Fruit fly (Drosophila melanogaster) whole organism, prepupa: ENCODE data around the gene ens.

Experiments
- CG10631 ChIP-seq: fragments of 200-800 bp; sonication (Bioruptor generic); optimal IDR thresholded peaks from 2 replicates; lab custom pipeline; 2016; ENCODE audit warnings: missing biosample characterization, missing genetic modification characterization
- CG11294 ChIP-seq: fragments of 200-800 bp; sonication (Bioruptor generic); IDR thresholded peaks from 2 replicates; pipeline ENCODE4 v1.3.6; 2022; ENCODE audit warnings: missing biosample characterization, missing genetic modification characterization
- CG11762 ChIP-seq: fragments of 200-800 bp; sonication (Bioruptor generic); optimal IDR thresholded peaks from 3 replicates; lab custom pipeline; 2016; ENCODE audit warnings: missing biosample characterization, missing genetic modification characterization; ENCODE audit not compliant: insufficient read depth
- CG15336 ChIP-seq: fragments of 200-800 bp; sonication (Bioruptor generic); IDR thresholded peaks from 2 replicates; pipeline ENCODE4 v1.3.6; 2022; ENCODE audit warnings: missing biosample characterization, missing genetic modification characterization
- CG1621 ChIP-seq: fragments of 200-800 bp; sonication (Bioruptor generic); optimal IDR thresholded peaks from 3 replicates; lab custom pipeline; 2018; ENCODE audit warnings: missing biosample characterization, mild to moderate bottlenecking, missing genetic modification characterization
- CG16779 ChIP-seq: fragments of 200-800 bp; sonication (Bioruptor generic); optimal IDR thresholded peaks from 3 replicates; lab custom pipeline; 2017; ENCODE audit warnings: missing biosample characterization, mild to moderate bottlenecking, missing genetic modification characterization
- CG3032 ChIP-seq: fragments of 200-800 bp; optimal IDR thresholded peaks from 2 replicates; lab custom pipeline; 2019; ENCODE audit warnings: missing biosample characterization, mild to moderate bottlenecking, missing genetic modification characterization, moderate library complexity
- CG31627 ChIP-seq: fragments of 200-800 bp; sonication (Bioruptor generic); optimal IDR thresholded peaks from 3 replicates; lab custom pipeline; 2016; ENCODE audit warnings: missing biosample characterization, missing genetic modification characterization
- CG32006 ChIP-seq: fragments of 200-800 bp; sonication (Bioruptor generic); optimal IDR thresholded peaks from 3 replicates; lab custom pipeline; 2017; ENCODE audit warnings: missing biosample characterization, mild to moderate bottlenecking, missing genetic modification characterization
- CG34406 ChIP-seq: fragments of 200-800 bp; sonication (Bioruptor generic); optimal IDR thresholded peaks from 3 replicates; lab custom pipeline; 2016; ENCODE audit warnings: missing biosample characterization, missing genetic modification characterization
- CG3919 ChIP-seq: fragments of 200-800 bp; sonication (Bioruptor generic); optimal IDR thresholded peaks from 3 replicates; lab custom pipeline; 2016; ENCODE audit warnings: missing biosample characterization, missing genetic modification characterization
- CG4318 ChIP-seq: fragments of 200-800 bp; sonication (Bioruptor generic); optimal IDR thresholded peaks from 3 replicates; lab custom pipeline; 2017; ENCODE audit warnings: missing biosample characterization, mild to moderate bottlenecking, missing genetic modification characterization
- CG6792 ChIP-seq: fragments of 200-800 bp; sonication (Bioruptor generic); optimal IDR thresholded peaks from 3 replicates; lab custom pipeline; 2016; ENCODE audit warnings: missing biosample characterization, missing genetic modification characterization
- CG6808 ChIP-seq: fragments of 200-800 bp; sonication (Bioruptor generic); optimal IDR thresholded peaks from 3 replicates; lab custom pipeline; 2017; ENCODE audit warnings: missing biosample characterization, missing genetic modification characterization, mild to moderate bottlenecking, moderate library complexity, missing genetic modification reagents
- CG6854 ChIP-seq: fragments of 200-800 bp; sonication (Bioruptor generic); optimal IDR thresholded peaks from 2 replicates; lab custom pipeline; 2017; ENCODE audit warnings: missing biosample characterization, mild to moderate bottlenecking, missing genetic modification characterization
- CG8119 ChIP-seq: fragments of 200-800 bp; sonication (Bioruptor generic); IDR thresholded peaks from 3 replicates; pipeline ENCODE4 v1.3.6; 2022; ENCODE audit warnings: missing biosample characterization, missing genetic modification characterization
- CG8319 ChIP-seq: fragments of 200-800 bp; sonication (Bioruptor generic); optimal IDR thresholded peaks from 3 replicates; lab custom pipeline; 2016; ENCODE audit warnings: missing biosample characterization, missing genetic modification characterization
- CG8632 ChIP-seq: fragments of 200-800 bp; sonication (Bioruptor generic); optimal IDR thresholded peaks from 3 replicates; lab custom pipeline; 2016; ENCODE audit warnings: missing biosample characterization, missing genetic modification characterization
- CG9139 ChIP-seq: fragments of 200-800 bp; sonication (Bioruptor generic); optimal IDR thresholded peaks from 3 replicates; lab custom pipeline; 2017; ENCODE audit warnings: missing biosample characterization, mild to moderate bottlenecking, missing genetic modification characterization
- Eip75B ChIP-seq: fragments of 200-800 bp; sonication (Bioruptor generic); optimal IDR thresholded peaks from 3 replicates; lab custom pipeline; 2016; ENCODE audit warnings: missing biosample characterization, missing genetic modification characterization
- Ets96B ChIP-seq: fragments of 200-800 bp; optimal IDR thresholded peaks from 2 replicates; lab custom pipeline; 2019; ENCODE audit warnings: missing biosample characterization, mild to moderate bottlenecking, missing genetic modification characterization, moderate library complexity
- Gug ChIP-seq: fragments of 200-800 bp; sonication (Bioruptor generic); IDR thresholded peaks from 2 replicates; pipeline ENCODE4 v1.3.6; 2022; ENCODE audit warnings: missing biosample characterization, missing genetic modification characterization
- Hr38 ChIP-seq: sonication (Bioruptor generic); optimal IDR thresholded peaks from 2 replicates; lab custom pipeline; 2016; ENCODE audit warnings: missing biosample characterization, missing genetic modification characterization
- Hr39 ChIP-seq: fragments of 200-800 bp; sonication (Bioruptor generic); optimal IDR thresholded peaks from 2 replicates; lab custom pipeline; 2016; ENCODE audit warnings: missing biosample characterization, missing genetic modification characterization
- Hr4 ChIP-seq: fragments of 200-800 bp; sonication (Bioruptor generic); optimal IDR thresholded peaks from 3 replicates; lab custom pipeline; 2016; ENCODE audit warnings: missing biosample characterization, missing genetic modification characterization
- Lpt ChIP-seq: fragments of 200-800 bp; sonication (Bioruptor generic); optimal IDR thresholded peaks from 3 replicates; lab custom pipeline; 2016; ENCODE audit warnings: missing biosample characterization, missing genetic modification characterization
- Met ChIP-seq: fragments of 200-800 bp; sonication (Bioruptor generic); optimal IDR thresholded peaks from 3 replicates; lab custom pipeline; 2016; ENCODE audit warnings: missing biosample characterization, missing genetic modification characterization
- OdsH ChIP-seq: fragments of 200-800 bp; sonication (Bioruptor generic); optimal IDR thresholded peaks from 3 replicates; lab custom pipeline; 2016; ENCODE audit warnings: missing biosample characterization, missing genetic modification characterization
- Sox14 ChIP-seq: fragments of 200-800 bp; sonication (Bioruptor generic); optimal IDR thresholded peaks from 3 replicates; lab custom pipeline; 2016; ENCODE audit warnings: missing biosample characterization, missing genetic modification characterization
- acj6 ChIP-seq: fragments of 200-800 bp; sonication (Bioruptor generic); optimal IDR thresholded peaks from 3 replicates; lab custom pipeline; 2016; ENCODE audit warnings: missing biosample characterization, missing genetic modification characterization
- cyc ChIP-seq: fragments of 200-800 bp; sonication (Bioruptor generic); optimal IDR thresholded peaks from 3 replicates; lab custom pipeline; 2016; ENCODE audit warnings: missing biosample characterization, missing genetic modification characterization
- dac ChIP-seq: fragments of 200-800 bp; sonication (Bioruptor generic); optimal IDR thresholded peaks from 2 replicates; lab custom pipeline; 2017; ENCODE audit warnings: missing biosample characterization, mild to moderate bottlenecking, missing genetic modification characterization
- dsx ChIP-seq: fragments of 200-800 bp; optimal IDR thresholded peaks from 3 replicates; lab custom pipeline; 2019; ENCODE audit warnings: missing biosample characterization, mild to moderate bottlenecking, missing genetic modification characterization, moderate library complexity; ENCODE audit not compliant: poor library complexity, severe bottlenecking
- eg ChIP-seq: fragments of 200-800 bp; sonication (Bioruptor generic); IDR thresholded peaks from 3 replicates; pipeline ENCODE4 v1.3.6; 2022; ENCODE audit warnings: missing biosample characterization, missing genetic modification characterization
- esn ChIP-seq: fragments of 200-800 bp; sonication (Bioruptor generic); optimal IDR thresholded peaks from 2 replicates; lab custom pipeline; 2016; ENCODE audit warnings: missing biosample characterization, mild to moderate bottlenecking, missing genetic modification characterization, moderate library complexity
- fd59A ChIP-seq: fragments of 200-800 bp; sonication (Bioruptor generic); optimal IDR thresholded peaks from 2 replicates; lab custom pipeline; 2017; ENCODE audit warnings: missing biosample characterization, mild to moderate bottlenecking, missing genetic modification characterization, missing genetic modification reagents
- fd85E ChIP-seq: fragments of 200-800 bp; sonication (Bioruptor generic); optimal IDR thresholded peaks from 3 replicates; lab custom pipeline; 2016; ENCODE audit warnings: missing biosample characterization, missing genetic modification characterization
- lz ChIP-seq: fragments of 200-800 bp; sonication (Bioruptor generic); optimal IDR thresholded peaks from 3 replicates; lab custom pipeline; 2016; ENCODE audit warnings: missing biosample characterization, missing genetic modification characterization
- net ChIP-seq: fragments of 200-800 bp; sonication (Bioruptor generic); optimal IDR thresholded peaks from 3 replicates; lab custom pipeline; 2016; ENCODE audit warnings: missing biosample characterization, missing genetic modification characterization
- pdm3 ChIP-seq: fragments of 200-800 bp; sonication (Bioruptor generic); optimal IDR thresholded peaks from 3 replicates; lab custom pipeline; 2016; ENCODE audit warnings: missing biosample characterization, missing genetic modification characterization
- salr ChIP-seq, 2 experiments: fragments of 200-800 bp; sonication (Bioruptor generic); optimal IDR thresholded peaks; 3 replicates each; lab custom pipeline; 2016 to 2018; ENCODE audit warnings: missing biosample characterization in 2 of 2, missing genetic modification characterization in 2 of 2, mild to moderate bottlenecking in 1 of 2
- spab ChIP-seq: fragments of 200-800 bp; sonication (Bioruptor generic); optimal IDR thresholded peaks from 2 replicates; lab custom pipeline; 2017; ENCODE audit warnings: missing biosample characterization, mild to moderate bottlenecking, missing genetic modification characterization, missing genetic modification reagents
- ss ChIP-seq, 2 experiments: fragments of 200-800 bp; sonication (Bioruptor generic); optimal IDR thresholded peaks; 2 replicates in 1 of 2; 3 replicates in 1 of 2; lab custom pipeline; 2017 to 2018; ENCODE audit warnings: mild to moderate bottlenecking in 2 of 2, missing biosample characterization in 2 of 2, missing genetic modification characterization in 2 of 2, moderate library complexity in 1 of 2
- svp ChIP-seq: fragments of 200-800 bp; sonication (Bioruptor generic); peaks from one replicate; lab custom pipeline; 2016; ENCODE audit warnings: missing biosample characterization, missing genetic modification characterization
- vri ChIP-seq: fragments of 200-800 bp; sonication (Bioruptor generic); optimal IDR thresholded peaks from 3 replicates; lab custom pipeline; 2016; ENCODE audit warnings: missing biosample characterization, mild to moderate bottlenecking, missing genetic modification characterization

ens gene

dm6 chr3L:4133724-4134678 lies at the start of gene ens:
ens (minus strand) TSS chr3L:4134550.
- TF ChIP-seq CG34406 (GFP tag; lab: Kevin White, UChicago) (no peak), CG4318 (GFP tag; lab: Kevin White, UChicago) (no peak), esn (GFP tag; lab: Kevin White, UChicago) (peak; percentile 23), acj6 (no peak), spab (GFP tag; lab: Kevin White, UChicago) (no peak), CG15336 (GFP tag; lab: Robert Waterston, UW) (peak; percentile 9; the same call in 1 of the 2 replicates), svp (GFP tag; lab: Kevin White, UChicago) (peak; percentile 74), fd85E (GFP tag; lab: Kevin White, UChicago) (no peak), CG6854 (GFP tag; lab: Kevin White, UChicago) (peak; percentile 60), Met (GFP tag; lab: Kevin White, UChicago) (no peak), CG31627 (GFP tag; lab: Kevin White, UChicago) (no peak), OdsH (no peak), net (no peak), pdm3 (no peak), ss (GFP tag; optimal IDR thresholded peaks at IDR 0.05; lab: Kevin White, UChicago) (no peak), CG8319 (GFP tag; lab: Kevin White, UChicago) (no peak), CG8119 (GFP tag; lab: Robert Waterston, UW) (peak; percentile 73)

dm6 chr3L:4177981-4178562 lies 43.7 kb upstream of the ens start, which contains the start of gene Teh4:
Teh4 (minus strand) TSS chr3L:4178270.
- TF ChIP-seq Gug (GFP tag; lab: Robert Waterston, UW) (no peak), CG4318 (GFP tag; lab: Kevin White, UChicago) (no peak), spab (GFP tag; lab: Kevin White, UChicago) (peak; percentile 45), Lpt (GFP tag; lab: Kevin White, UChicago) (no peak), CG11762 (GFP tag; lab: Kevin White, UChicago) (no peak), salr (GFP tag; optimal IDR thresholded peaks at IDR 0.05; lab: Kevin White, UChicago) (peak in 1 of 2 experiments; percentile 25), esn (GFP tag; lab: Kevin White, UChicago) (no peak), fd59A (GFP tag; lab: Kevin White, UChicago) (peak; percentile 24), dsx (GFP tag; lab: Kevin White, UChicago) (no peak), CG3032 (no peak), net (peak; percentile 5), cyc (GFP tag; lab: Kevin White, UChicago) (no peak), fd85E (GFP tag; lab: Kevin White, UChicago) (no peak), CG10631 (GFP tag; lab: Kevin White, UChicago) (no peak), CG8119 (GFP tag; lab: Robert Waterston, UW) (0 out of 3 replicates have a peak, but pooled peaks have one; percentile 21), svp (GFP tag; lab: Kevin White, UChicago) (peak; percentile 46), lz (GFP tag; lab: Kevin White, UChicago) (no peak), CG9139 (GFP tag; lab: Kevin White, UChicago) (peak; percentile 44), CG6792 (GFP tag; lab: Kevin White, UChicago) (no peak), dac (no peak), Sox14 (GFP tag; lab: Kevin White, UChicago) (no peak), CG15336 (GFP tag; lab: Robert Waterston, UW) (no peak), Ets96B (tag; lab: Kevin White, UChicago) (peak; percentile 50), CG6808 (peak; percentile 61), CG3919 (GFP tag; lab: Kevin White, UChicago) (no peak), Hr4 (GFP tag; lab: Kevin White, UChicago) (no peak), Hr38 (no peak), eg (GFP tag; lab: Robert Waterston, UW) (0 out of 3 replicates have a peak, but pooled peaks have one; percentile 34), Met (GFP tag; lab: Kevin White, UChicago) (no peak), acj6 (no peak), CG8632 (no peak), CG16779 (tag; lab: Kevin White, UChicago) (no peak), Eip75B (no peak), Hr39 (GFP tag; lab: Kevin White, UChicago) (no peak), CG1621 (peak; percentile 38), CG11294 (GFP tag; lab: Robert Waterston, UW) (no peak), vri (no peak), CG31627 (GFP tag; lab: Kevin White, UChicago) (no peak), ss (GFP tag; optimal IDR thresholded peaks at IDR 0.05; lab: Kevin White, UChicago) (peak in 1 of 2 experiments; percentile 72), CG32006 (GFP tag; lab: Kevin White, UChicago) (no peak)
